Fruit fly (Drosophila melanogaster) whole organism, pupa: ENCODE results near the gene CG7025.

ENCODE experiments used
- CG13204 ChIP-seq: fragments of 200-800 bp; sonication (Bioruptor generic); optimal IDR thresholded peaks from 2 replicates; lab custom pipeline; 2018; ENCODE audit warnings: missing biosample characterization, mild to moderate bottlenecking, missing genetic modification characterization, moderate library complexity
- CG14655 ChIP-seq: fragments of 200-800 bp; sonication (Bioruptor generic); optimal IDR thresholded peaks from 3 replicates; lab custom pipeline; 2017; ENCODE audit warnings: mild to moderate bottlenecking, missing biosample characterization, missing genetic modification reagents, missing genetic modification characterization
- CG34367 ChIP-seq: fragments of 200-800 bp; sonication (Bioruptor generic); optimal IDR thresholded peaks from 2 replicates; lab custom pipeline; 2018; ENCODE audit warnings: missing biosample characterization, mild to moderate bottlenecking, missing genetic modification characterization
- CG8159 ChIP-seq: fragments of 200-800 bp; sonication (Bioruptor generic); optimal IDR thresholded peaks from 3 replicates; lab custom pipeline; 2018; ENCODE audit warnings: missing biosample characterization, mild to moderate bottlenecking, missing genetic modification characterization, moderate library complexity
- CG8301 ChIP-seq: fragments of 200-800 bp; sonication (Bioruptor generic); optimal IDR thresholded peaks from 2 replicates; lab custom pipeline; 2018; ENCODE audit warnings: missing biosample characterization, mild to moderate bottlenecking, missing genetic modification characterization
- EcR ChIP-seq: fragments of 200-800 bp; sonication (Bioruptor generic); optimal IDR thresholded peaks from 3 replicates; lab custom pipeline; 2019; ENCODE audit warnings: missing biosample characterization, missing genetic modification characterization, mild to moderate bottlenecking, moderate library complexity, missing genetic modification reagents
- Pif1A ChIP-seq: fragments of 200-800 bp; sonication (Bioruptor generic); optimal IDR thresholded peaks from 3 replicates; lab custom pipeline; 2016; ENCODE audit warnings: missing biosample characterization, missing genetic modification characterization
- Snoo ChIP-seq: fragments of 200-800 bp; sonication (Bioruptor generic); optimal IDR thresholded peaks from 3 replicates; lab custom pipeline; 2017; ENCODE audit warnings: missing biosample characterization, mild to moderate bottlenecking, missing genetic modification characterization, inconsistent platforms
- rn ChIP-seq: fragments of 200-800 bp; sonication (Bioruptor generic); IDR thresholded peaks from 2 replicates; pipeline ENCODE4 v1.3.6; 2022; ENCODE audit warnings: missing biosample characterization, missing genetic modification characterization

DNA sequence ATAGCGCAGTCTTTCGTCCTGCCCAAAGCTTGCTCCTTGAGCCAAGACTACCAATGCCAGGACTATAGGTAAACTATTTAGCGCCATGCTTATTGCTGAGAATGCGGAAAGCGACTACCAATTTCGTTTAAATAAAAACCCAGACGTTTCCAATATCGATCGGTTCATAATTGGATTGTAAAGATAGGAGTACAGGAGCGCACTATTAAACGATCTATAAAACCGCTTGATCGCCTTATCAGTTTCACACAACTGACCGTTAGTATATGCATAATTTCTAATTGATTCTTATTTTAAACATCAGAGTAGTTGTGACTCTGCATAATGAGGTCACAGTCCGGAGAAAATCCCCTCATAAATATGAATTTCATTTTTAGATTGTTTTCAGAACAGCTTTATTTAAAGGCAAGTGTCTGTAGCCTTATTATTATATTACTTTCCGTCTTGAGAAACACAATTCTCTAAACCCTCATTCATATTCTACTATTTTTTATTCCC lies at the start of gene CG7025, which contains the start of gene CG43235:
- no peak for TF ChIP-seq CG14655 (GFP tag; lab: Kevin White, UChicago)
- TF ChIP-seq EcR (GFP tag; lab: Kevin White, UChicago), result no peak
- no peak for TF ChIP-seq Pif1A
- TF ChIP-seq CG8159 (tag; lab: Kevin White, UChicago), result no peak
- no peak for TF ChIP-seq Snoo
- TF ChIP-seq CG34367 (tag; lab: Kevin White, UChicago), result no peak
- TF ChIP-seq CG8301, result no peak
- TF ChIP-seq rn (GFP tag; lab: Robert Waterston, UW), result no peak
- no peak for TF ChIP-seq CG13204 (GFP tag; lab: Kevin White, UChicago)
